Worm (Caenorhabditis elegans) whole organism, early embryonic: Measurements from ENCODE around the gene rod-1.

Experiments
- B0310.2 ChIP-seq: sonication (generic microtip); optimal IDR thresholded peaks from 2 replicates; lab custom pipeline; 2016; ENCODE audit warnings: mild to moderate bottlenecking, missing genetic modification characterization, missing compliant biosample characterization
- F13C5.2 ChIP-seq: sonication (generic microtip); optimal IDR thresholded peaks from 2 replicates; lab custom pipeline; 2017; ENCODE audit warnings: mild to moderate bottlenecking, missing genetic modification characterization, inconsistent platforms, missing compliant biosample characterization
- aly-1 ChIP-seq: sonication (generic microtip); optimal IDR thresholded peaks from 2 replicates; lab custom pipeline; 2016; ENCODE audit warnings: missing genetic modification characterization, missing compliant biosample characterization
- ama-1 ChIP-seq: fragments of 150-350 bp; optimal IDR thresholded peaks from 2 replicates; lab custom pipeline; 2014
- ceh-13 ChIP-seq: fragments of 200-800 bp; sonication (Bioruptor generic); optimal IDR thresholded peaks from 2 replicates; lab custom pipeline; 2018; ENCODE audit warnings: mild to moderate bottlenecking, missing genetic modification characterization, missing compliant biosample characterization
- ceh-36 ChIP-seq: sonication (generic microtip); optimal IDR thresholded peaks from 2 replicates; lab custom pipeline; 2016; ENCODE audit warnings: missing genetic modification characterization, inconsistent platforms, missing compliant biosample characterization
- flt-1 ChIP-seq: fragments of 200-800 bp; sonication (Bioruptor generic); IDR thresholded peaks from 2 replicates; pipeline ENCODE4 v1.3.6; 2022; ENCODE audit warnings: missing genetic modification characterization, missing compliant biosample characterization
- hmbx-1 ChIP-seq: sonication (generic microtip); optimal IDR thresholded peaks from 2 replicates; lab custom pipeline; 2016; ENCODE audit warnings: mild to moderate bottlenecking, missing genetic modification characterization, missing compliant biosample characterization
- hnd-1 ChIP-seq: sonication (generic microtip); optimal IDR thresholded peaks from 2 replicates; lab custom pipeline; 2016; ENCODE audit warnings: missing genetic modification characterization, missing compliant biosample characterization
- pes-1 ChIP-seq: fragments of 200-800 bp; sonication (Bioruptor generic); IDR thresholded peaks from 2 replicates; pipeline ENCODE4 v1.3.6; 2022; ENCODE audit warnings: missing genetic modification reagents, missing genetic modification characterization, missing compliant biosample characterization
- scrt-1 ChIP-seq: fragments of 200-800 bp; sonication (Bioruptor generic); IDR thresholded peaks from 2 replicates; pipeline ENCODE4 v1.3.6; 2022; ENCODE audit warnings: missing genetic modification characterization, missing compliant biosample characterization
- sea-1 ChIP-seq: fragments of 200-800 bp; sonication (Bioruptor generic); conservative IDR thresholded peaks from 2 replicates; pipeline ENCODE4 v1.3.6; 2022; ENCODE audit warnings: missing genetic modification characterization, missing compliant biosample characterization
- tbx-37 ChIP-seq: fragments of 200-800 bp; sonication (Bioruptor generic); conservative IDR thresholded peaks from 2 replicates; pipeline ENCODE4 v1.3.6; 2022; ENCODE audit warnings: missing genetic modification reagents, missing genetic modification characterization, missing compliant biosample characterization
- tra-4 ChIP-seq: sonication (generic microtip); optimal IDR thresholded peaks from 2 replicates; lab custom pipeline; 2017; ENCODE audit warnings: missing genetic modification characterization, missing compliant biosample characterization

DNA sequence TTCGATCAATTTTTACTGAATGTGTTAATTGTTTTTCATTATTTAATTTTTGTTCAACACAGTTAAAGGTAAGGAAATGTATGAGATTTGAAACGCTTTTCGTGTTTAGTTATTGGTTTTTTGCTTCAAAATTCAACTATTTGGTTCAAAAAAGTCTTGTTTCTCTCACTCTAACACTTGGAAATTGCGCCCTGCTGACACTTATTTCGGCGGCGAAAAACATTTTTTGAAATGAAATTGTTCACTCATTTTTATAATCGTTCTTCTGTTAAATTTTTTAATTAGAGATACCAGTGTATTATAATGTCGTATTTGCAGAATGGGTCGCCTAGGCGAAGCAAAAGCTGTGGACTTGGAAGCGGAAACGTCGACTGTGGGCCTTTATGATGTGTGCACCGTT is at the start of gene rod-1:
- TF ChIP-seq pes-1 = no peak
- no peak for TF ChIP-seq ama-1 (lab: Kevin White, UChicago)
- TF ChIP-seq F13C5.2 (tag; lab: Kevin White, UChicago) = no peak
- TF ChIP-seq flt-1 (GFP tag; lab: Robert Waterston, UW) = no peak
- TF ChIP-seq scrt-1 (GFP tag; lab: Robert Waterston, UW) = no peak
- TF ChIP-seq ceh-36 (tag; lab: Kevin White, UChicago) = no peak
- TF ChIP-seq B0310.2 (tag; lab: Kevin White, UChicago) = no peak
- no peak for TF ChIP-seq tra-4 (tag; lab: Kevin White, UChicago)
- no peak for TF ChIP-seq hmbx-1 (tag; lab: Kevin White, UChicago)
- TF ChIP-seq aly-1 (tag; lab: Kevin White, UChicago) = no peak
- no peak for TF ChIP-seq sea-1 (GFP tag; lab: Robert Waterston, UW)
- TF ChIP-seq hnd-1 (tag; lab: Kevin White, UChicago) = no peak
- TF ChIP-seq ceh-13 (GFP tag; lab: Kevin White, UChicago) = no peak
- no peak for TF ChIP-seq tbx-37
